Fruit fly (Drosophila melanogaster) whole organism, wandering third instar larva: ENCODE data around the gene PolG1.

Experiments used
- Abd-B ChIP-seq: fragments of >200 bp; optimal IDR thresholded peaks from 2 replicates; lab custom pipeline; 2017; ENCODE audit warnings: missing biosample characterization, missing genetic modification characterization
- CG32264 ChIP-seq: fragments of 200-800 bp; sonication (Bioruptor generic); optimal IDR thresholded peaks from 2 replicates; lab custom pipeline; 2016; ENCODE audit warnings: missing biosample characterization, missing genetic modification characterization
- CG9705 ChIP-seq: fragments of 200-800 bp; sonication (Bioruptor generic); optimal IDR thresholded peaks from 2 replicates; lab custom pipeline; 2018; ENCODE audit warnings: missing biosample characterization, mild to moderate bottlenecking, missing genetic modification characterization
- CrebA ChIP-seq: fragments of 200-800 bp; sonication (Bioruptor generic); optimal IDR thresholded peaks from 2 replicates; lab custom pipeline; 2016; ENCODE audit warnings: missing biosample characterization, mild to moderate bottlenecking, missing genetic modification characterization, borderline replicate concordance
- Dfd ChIP-seq: fragments of >200 bp; optimal IDR thresholded peaks from 2 replicates; lab custom pipeline; 2017; ENCODE audit warnings: missing biosample characterization, missing genetic modification characterization
- Dif ChIP-seq: fragments of 200-275, 200-300 bp; sonication (Bioruptor generic); optimal IDR thresholded peaks from 2 replicates; lab custom pipeline; 2018; ENCODE audit warnings: missing biosample characterization, missing genetic modification characterization; ENCODE audit not compliant: partially characterized antibody
- HLH106 ChIP-seq: fragments of 200-800 bp; optimal IDR thresholded peaks from 3 replicates; lab custom pipeline; 2019; ENCODE audit warnings: missing biosample characterization, mild to moderate bottlenecking, missing genetic modification characterization, moderate library complexity
- Hnf4 ChIP-seq: fragments of 200-800 bp; sonication (Bioruptor generic); optimal IDR thresholded peaks from 2 replicates; lab custom pipeline; 2016; ENCODE audit warnings: missing biosample characterization, mild to moderate bottlenecking, missing genetic modification characterization
- Hr78 ChIP-seq: fragments of >200 bp; optimal IDR thresholded peaks from 2 replicates; lab custom pipeline; 2017; ENCODE audit warnings: missing biosample characterization, missing genetic modification characterization
- Hr83 ChIP-seq: fragments of 200-300 bp; sonication (Bioruptor generic); optimal IDR thresholded peaks from 2 replicates; lab custom pipeline; 2016; ENCODE audit warnings: missing biosample characterization, mild to moderate bottlenecking, missing genetic modification characterization, moderate library complexity; ENCODE audit not compliant: poor library complexity, severe bottlenecking
- Mio ChIP-seq: sonication (Bioruptor generic); optimal IDR thresholded peaks from 2 replicates; lab custom pipeline; 2016; ENCODE audit warnings: missing biosample characterization, missing genetic modification characterization
- Myc ChIP-seq: fragments of >200 bp; optimal IDR thresholded peaks from 2 replicates; lab custom pipeline; 2017
- N ChIP-seq: fragments of >200 bp; optimal IDR thresholded peaks from 2 replicates; lab custom pipeline; 2018; ENCODE audit warnings: missing biosample characterization, missing external identifiers, missing genetic modification characterization
- Rel ChIP-seq, 2 experiments: fragments of 200-800 bp; sonication (Bioruptor generic) in 1 of 2; optimal IDR thresholded peaks; 2 replicates in 1 of 2; 3 replicates in 1 of 2; lab custom pipeline; 2016 to 2019; ENCODE audit warnings: mild to moderate bottlenecking in 2 of 2, missing biosample characterization in 2 of 2, missing genetic modification characterization in 2 of 2, moderate library complexity in 1 of 2
- Sp1 ChIP-seq: fragments of 200-800 bp; sonication (Bioruptor generic); optimal IDR thresholded peaks from 3 replicates; lab custom pipeline; 2019; ENCODE audit warnings: missing biosample characterization, mild to moderate bottlenecking, missing genetic modification characterization, moderate library complexity
- Vsx2 ChIP-seq: fragments of 200-300, 225-300 bp; sonication (Bioruptor generic); optimal IDR thresholded peaks from 2 replicates; lab custom pipeline; 2018; ENCODE audit warnings: missing biosample characterization, missing genetic modification characterization; ENCODE audit not compliant: partially characterized antibody
- br ChIP-seq: fragments of 200-800 bp; sonication (Bioruptor generic); optimal IDR thresholded peaks from 2 replicates; lab custom pipeline; 2016; ENCODE audit warnings: missing biosample characterization, missing genetic modification characterization
- brk ChIP-seq: fragments of 200-800 bp; sonication (Bioruptor generic); optimal IDR thresholded peaks from 2 replicates; lab custom pipeline; 2016; ENCODE audit warnings: missing biosample characterization, mild to moderate bottlenecking, missing genetic modification characterization
- dl ChIP-seq, 2 experiments: fragments of 175-275, 200-275 bp in 1 of 2; fragments of 200-275 bp in 1 of 2; sonication (Bioruptor generic); optimal IDR thresholded peaks; lab custom pipeline; 2018; ENCODE audit warnings: mild to moderate bottlenecking in 2 of 2, missing biosample characterization in 2 of 2, missing genetic modification characterization in 2 of 2, moderate library complexity in 2 of 2; ENCODE audit not compliant: partially characterized antibody in 2 of 2, insufficient read depth in 1 of 2
- dmrt93B ChIP-seq: fragments of 200-800 bp; sonication (Bioruptor generic); optimal IDR thresholded peaks from 2 replicates; lab custom pipeline; 2018; ENCODE audit warnings: missing biosample characterization, mild to moderate bottlenecking, missing genetic modification characterization
- dsf ChIP-seq: sonication (Bioruptor generic); optimal IDR thresholded peaks from 2 replicates; lab custom pipeline; 2016; ENCODE audit warnings: missing biosample characterization, missing genetic modification characterization, borderline replicate concordance
- ey ChIP-seq: fragments of 200-800 bp; sonication (Bioruptor generic); optimal IDR thresholded peaks from 2 replicates; lab custom pipeline; 2016; ENCODE audit warnings: missing biosample characterization, missing genetic modification characterization
- foxo ChIP-seq, 2 experiments: fragments of 200-800 bp; sonication (Bioruptor generic); optimal IDR thresholded peaks; 2 replicates in 1 of 2; 3 replicates in 1 of 2; lab custom pipeline; 2016 to 2017; ENCODE audit warnings: missing biosample characterization in 2 of 2, missing genetic modification characterization in 2 of 2
- fru ChIP-seq: fragments of 200-800 bp; sonication (Bioruptor generic); optimal IDR thresholded peaks from 3 replicates; lab custom pipeline; 2016; ENCODE audit warnings: missing biosample characterization, mild to moderate bottlenecking, missing genetic modification characterization
- h ChIP-seq: fragments of 200-800 bp; sonication (Bioruptor generic); optimal IDR thresholded peaks from 3 replicates; lab custom pipeline; 2016; ENCODE audit warnings: missing biosample characterization, mild to moderate bottlenecking, missing genetic modification characterization
- jim ChIP-seq: fragments of 175-275, 200-325 bp; sonication (Bioruptor generic); optimal IDR thresholded peaks from 2 replicates; lab custom pipeline; 2016; ENCODE audit warnings: missing biosample characterization, mild to moderate bottlenecking, missing genetic modification characterization
- lola ChIP-seq: fragments of >200 bp; optimal IDR thresholded peaks from 2 replicates; lab custom pipeline; 2017; ENCODE audit warnings: missing biosample characterization, missing genetic modification characterization
- pan ChIP-seq: fragments of >200 bp; optimal IDR thresholded peaks from 2 replicates; lab custom pipeline; 2017
- rgr ChIP-seq: fragments of 200-800 bp; sonication (Bioruptor generic); optimal IDR thresholded peaks from 3 replicates; lab custom pipeline; 2016; ENCODE audit warnings: missing biosample characterization, mild to moderate bottlenecking, missing genetic modification characterization
- sage ChIP-seq: fragments of 200-800 bp; sonication (Bioruptor generic); optimal IDR thresholded peaks from 2 replicates; lab custom pipeline; 2016; ENCODE audit warnings: missing biosample characterization, mild to moderate bottlenecking, missing genetic modification characterization
- tai ChIP-seq: sonication (Bioruptor generic); optimal IDR thresholded peaks from 2 replicates; lab custom pipeline; 2016; ENCODE audit warnings: missing biosample characterization, missing genetic modification characterization
- usp ChIP-seq: fragments of >200 bp; optimal IDR thresholded peaks from 2 replicates; lab custom pipeline; 2017; ENCODE audit warnings: missing biosample characterization, missing genetic modification characterization
- woc ChIP-seq: sonication (Bioruptor generic); optimal IDR thresholded peaks from 2 replicates; lab custom pipeline; 2016; ENCODE audit warnings: missing biosample characterization, mild to moderate bottlenecking, missing genetic modification characterization

PolG1 gene

dm6 chr2L:13827557-13827956 is at the start of gene PolG1:
PolG1 (minus strand) TSS chr2L:13827772.
- TF ChIP-seq Hnf4 (GFP tag; lab: Kevin White, UChicago), result no peak
- TF ChIP-seq rgr (GFP tag; lab: Kevin White, UChicago), result no peak
- no peak for TF ChIP-seq Mio (GFP tag; lab: Kevin White, UChicago)
- TF ChIP-seq dmrt93B (GFP tag; lab: Kevin White, UChicago), result no peak
- no peak for TF ChIP-seq CG32264 (GFP tag; lab: Kevin White, UChicago)
- no peak for TF ChIP-seq tai (GFP tag; lab: Kevin White, UChicago)
- no peak for TF ChIP-seq N
- no peak for TF ChIP-seq CrebA (GFP tag; lab: Kevin White, UChicago)
- no peak for TF ChIP-seq br
- TF ChIP-seq Hr78 (GFP tag; lab: Kevin White, UChicago), result no peak
- TF ChIP-seq Sp1, result no peak
- no peak for TF ChIP-seq pan (lab: Kevin White, UChicago)
- TF ChIP-seq dsf (GFP tag; lab: Kevin White, UChicago), result no peak
- TF ChIP-seq lola (GFP tag; lab: Kevin White, UChicago), result no peak
- no peak for TF ChIP-seq foxo (GFP tag; optimal IDR thresholded peaks at IDR 0.05; lab: Kevin White, UChicago)
- no peak for TF ChIP-seq h
- TF ChIP-seq sage (GFP tag; lab: Kevin White, UChicago), result no peak
- TF ChIP-seq Dfd, result no peak
- TF ChIP-seq Hr83, result no peak
- TF ChIP-seq HLH106, result no peak

- TF ChIP-seq Abd-B (GFP tag; lab: Kevin White, UChicago) (no peak), Myc (no peak), Hnf4 (GFP tag; lab: Kevin White, UChicago) (no peak), usp (GFP tag; lab: Kevin White, UChicago) (no peak), CG9705 (GFP tag; lab: Kevin White, UChicago) (no peak), Rel (GFP tag; optimal IDR thresholded peaks at IDR 0.05; lab: Kevin White, UChicago) (no peak), Rel (tag; optimal IDR thresholded peaks at IDR 0.05; lab: Kevin White, UChicago) (no peak), br (no peak), Sp1 (no peak), fru (GFP tag; lab: Kevin White, UChicago) (no peak), jim (GFP tag; lab: Kevin White, UChicago) (no peak), HLH106 (no peak), h (no peak), CrebA (GFP tag; lab: Kevin White, UChicago) (no peak), ey (GFP tag; lab: Kevin White, UChicago) (no peak), pan (lab: Kevin White, UChicago) (no peak), woc (GFP tag; lab: Kevin White, UChicago) (no peak), Dif (GFP tag; lab: Kevin White, UChicago) (no peak), brk (no peak)
These were observed 49.1 kb upstream of the PolG1 start for dm6 chr2L:13876698-13877097.

DNA sequence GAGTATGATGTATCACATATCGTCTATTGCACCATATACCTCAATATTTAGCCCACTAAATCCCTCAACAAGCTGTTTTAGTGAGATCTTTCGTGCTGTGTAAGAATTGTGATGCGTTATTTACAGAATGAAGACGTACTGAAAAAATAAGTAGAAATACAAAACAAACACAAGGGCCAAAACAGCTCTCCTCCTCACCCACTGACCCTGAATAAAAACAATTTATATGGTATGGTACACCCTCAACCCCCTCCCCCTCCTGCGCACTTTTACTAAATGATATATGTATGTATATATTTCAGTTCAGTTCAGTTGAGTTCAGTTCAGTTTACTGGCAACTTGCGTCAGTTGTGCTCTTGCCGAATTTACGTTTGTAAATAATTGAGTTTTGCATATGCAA is 45.6 kb upstream of the PolG1 start:
- TF ChIP-seq foxo (GFP tag; optimal IDR thresholded peaks at IDR 0.05; lab: Kevin White, UChicago) (no peak), Rel (GFP tag; optimal IDR thresholded peaks at IDR 0.05; lab: Kevin White, UChicago) (no peak), Rel (tag; optimal IDR thresholded peaks at IDR 0.05; lab: Kevin White, UChicago) (no peak), woc (GFP tag; lab: Kevin White, UChicago) (no peak), Sp1 (no peak), lola (GFP tag; lab: Kevin White, UChicago) (no peak)

DNA sequence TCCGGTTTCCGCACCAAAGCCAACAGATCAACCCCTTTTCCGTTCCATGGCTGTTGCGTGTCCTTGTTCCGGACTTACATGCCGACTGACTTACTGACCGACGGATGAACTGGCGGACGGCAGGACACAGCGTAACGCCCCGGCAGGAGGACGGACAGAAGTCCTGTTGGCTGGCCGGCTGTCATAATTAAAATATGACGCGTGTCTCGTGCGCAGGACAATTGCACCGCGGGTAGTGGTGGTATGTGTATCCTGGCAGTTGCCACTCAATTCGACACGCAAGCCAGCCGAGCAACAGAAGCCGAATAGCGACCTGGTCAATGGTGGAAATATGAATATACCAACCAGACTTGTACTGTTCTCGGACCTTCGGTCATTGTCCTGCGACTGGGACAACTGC is 41.8 kb upstream of the PolG1 start:
- TF ChIP-seq woc (GFP tag; lab: Kevin White, UChicago) (no peak), lola (GFP tag; lab: Kevin White, UChicago) (no peak), Vsx2 (GFP tag; lab: Kevin White, UChicago) (no peak), h (no peak), Hnf4 (GFP tag; lab: Kevin White, UChicago) (no peak), fru (GFP tag; lab: Kevin White, UChicago) (no peak), dl (GFP tag; optimal IDR thresholded peaks at IDR 0.05; lab: Kevin White, UChicago; ENCODE audit: insufficient read depth in 1 of 2, partially characterized antibody in 2 of 2) (no peak), Rel (GFP tag; optimal IDR thresholded peaks at IDR 0.05; lab: Kevin White, UChicago) (no peak), Rel (tag; optimal IDR thresholded peaks at IDR 0.05; lab: Kevin White, UChicago) (no peak), tai (GFP tag; lab: Kevin White, UChicago) (no peak), br (no peak), Sp1 (no peak), N (no peak), rgr (GFP tag; lab: Kevin White, UChicago) (no peak), dmrt93B (GFP tag; lab: Kevin White, UChicago) (no peak), usp (GFP tag; lab: Kevin White, UChicago) (no peak), Dfd (no peak)
